Worm (Caenorhabditis elegans): ENCODE results near the gene str-161.

str-161 gene

ce11 chrIV:4880634-4881033, 23.2 kb downstream of the str-161 start (continued):
- TF ChIP-seq lin-35 (GFP tag; optimal IDR thresholded peaks at IDR 0.05) (peak; percentile 35 to 37), fkh-10 (GFP tag; optimal IDR thresholded peaks at IDR 0.05) (no peak), jun-1 (tag; optimal IDR thresholded peaks at IDR 0.05) (no peak), fkh-8 (tag; optimal IDR thresholded peaks at IDR 0.05) (no peak), nhr-77 (tag; optimal IDR thresholded peaks at IDR 0.05) (peak; percentile 50), nhr-47 (tag; optimal IDR thresholded peaks at IDR 0.05) (peak; percentile 78), hlh-4 (tag; optimal IDR thresholded peaks at IDR 0.05) (no peak), ztf-4 (tag; optimal IDR thresholded peaks at IDR 0.05) (no peak), ceh-63 (GFP tag; optimal IDR thresholded peaks at IDR 0.05) (no peak), tbx-2 (tag; optimal IDR thresholded peaks at IDR 0.05) (peak; percentile 51), blmp-1 (tag; optimal IDR thresholded peaks at IDR 0.05) (no peak), efl-3 (GFP tag; optimal IDR thresholded peaks at IDR 0.05) (no peak), aha-1 (tag; optimal IDR thresholded peaks at IDR 0.05) (no peak), sptf-1 (tag; optimal IDR thresholded peaks at IDR 0.05) (no peak), rnt-1 (tag; optimal IDR thresholded peaks at IDR 0.05) (peak; percentile 85), grh-1 (GFP tag; IDR thresholded peaks at IDR 0.05) (peak; percentile 84), unc-30 (tag; optimal IDR thresholded peaks at IDR 0.05) (no peak), nhr-28 (tag; optimal IDR thresholded peaks at IDR 0.05) (no peak), pqm-1 (tag; optimal IDR thresholded peaks at IDR 0.05) (no peak), hpl-2 (GFP tag; optimal IDR thresholded peaks at IDR 0.05) (no peak), C34B4.2 (tag; optimal IDR thresholded peaks at IDR 0.05) (no peak), ces-1 (GFP tag; optimal IDR thresholded peaks at IDR 0.05) (no peak), ceh-88 (GFP tag; IDR thresholded peaks at IDR 0.05) (peak; percentile 39; the same call in 1 of the 2 replicates), ets-5 (GFP tag; IDR thresholded peaks at IDR 0.05) (no peak), elt-2 (tag; optimal IDR thresholded peaks at IDR 0.05) (peak; percentile 33), F16B12.6 (tag; optimal IDR thresholded peaks at IDR 0.05) (no peak), egl-27 (tag; optimal IDR thresholded peaks at IDR 0.05) (no peak), nhr-20 (tag; optimal IDR thresholded peaks at IDR 0.05) (peak; percentile 83), nhr-84 (tag; optimal IDR thresholded peaks at IDR 0.05) (no peak), sox-4 (tag; optimal IDR thresholded peaks at IDR 0.05) (peak; percentile 32), ceh-82 (tag; optimal IDR thresholded peaks at IDR 0.05) (peak; percentile 24 to 53 (median 53)), fos-1 (tag; optimal IDR thresholded peaks at IDR 0.05) (peak; percentile 15), Y116A8C.19 (tag; optimal IDR thresholded peaks at IDR 0.05; ENCODE audit: borderline replicate concordance) (no peak), ceh-90 (tag; optimal IDR thresholded peaks at IDR 0.05) (no peak), nhr-19 (GFP tag; conservative IDR thresholded peaks at IDR 0.05) (peak; percentile 86), pag-3 (tag; optimal IDR thresholded peaks at IDR 0.05; ENCODE audit: borderline replicate concordance, insufficient read depth) (no peak), mdl-1 (tag; optimal IDR thresholded peaks at IDR 0.05) (peak in 1 of 2 experiments; percentile 5), lsy-2 (tag; optimal IDR thresholded peaks at IDR 0.05) (peak in 1 of 2 experiments; percentile 61), ama-1 (optimal IDR thresholded peaks at IDR 0.05) (no peak), pax-3 (tag; optimal IDR thresholded peaks at IDR 0.05) (no peak)

ce11 chrIV:4877102-4877501, 26.8 kb downstream of the str-161 start, which contains the start of gene str-170:
TSS of gene str-170 (plus strand) at chrIV:4877402.
- no peak for TF ChIP-seq unc-98 (GFP tag; IDR thresholded peaks at IDR 0.05)
- TF ChIP-seq C16A3.4 (tag; optimal IDR thresholded peaks at IDR 0.05) = no peak
- no peak for TF ChIP-seq aha-1 (tag; optimal IDR thresholded peaks at IDR 0.05)
- TF ChIP-seq hpl-2 (GFP tag; optimal IDR thresholded peaks at IDR 0.05) = no peak
- no peak for TF ChIP-seq nhr-19 (GFP tag; conservative IDR thresholded peaks at IDR 0.05)
- TF ChIP-seq C04F5.9 (tag; optimal IDR thresholded peaks at IDR 0.05) = no peak
- no peak for TF ChIP-seq nhr-237 (tag; optimal IDR thresholded peaks at IDR 0.05)
- TF ChIP-seq lir-3 (tag; optimal IDR thresholded peaks at IDR 0.05; ENCODE audit: poor library complexity) = no peak
- no peak for TF ChIP-seq snpc-4 (tag; optimal IDR thresholded peaks at IDR 0.05)
- no peak for TF ChIP-seq vab-15 (tag; optimal IDR thresholded peaks at IDR 0.05)
- no peak for TF ChIP-seq lin-14 (GFP tag; optimal IDR thresholded peaks at IDR 0.05)
- TF ChIP-seq snu-23 (GFP tag; optimal IDR thresholded peaks at IDR 0.05) = no peak
- TF ChIP-seq mab-9 (GFP tag; IDR thresholded peaks at IDR 0.05) = no peak
- no peak for TF ChIP-seq nhr-71 (tag; optimal IDR thresholded peaks at IDR 0.05)
- TF ChIP-seq ama-1 (optimal IDR thresholded peaks at IDR 0.05) = no peak
- TF ChIP-seq unc-62 (GFP tag; optimal IDR thresholded peaks at IDR 0.05) = no peak
